Worm (Caenorhabditis elegans) whole organism, late embryonic: ENCODE measurements around the gene F53C3.4.

Experiments used
- C08G9.2 ChIP-seq: sonication (generic microtip); optimal IDR thresholded peaks from 2 replicates; lab custom pipeline; 2016; ENCODE audit warnings: mild to moderate bottlenecking, missing genetic modification characterization, moderate library complexity, missing compliant biosample characterization
- F13H6.1 ChIP-seq: sonication (generic microtip); optimal IDR thresholded peaks from 2 replicates; lab custom pipeline; 2016; ENCODE audit warnings: missing genetic modification characterization, missing compliant biosample characterization
- K02D7.2 ChIP-seq: sonication (generic microtip); optimal IDR thresholded peaks from 2 replicates; lab custom pipeline; 2017; ENCODE audit warnings: mild to moderate bottlenecking, missing genetic modification characterization, missing compliant biosample characterization
- K09A11.1 ChIP-seq: sonication (generic microtip); optimal IDR thresholded peaks from 2 replicates; lab custom pipeline; 2017; ENCODE audit warnings: antibody characterized with exemption, mild to moderate bottlenecking, missing genetic modification characterization, missing compliant biosample characterization; ENCODE audit not compliant: insufficient read depth
- ceh-18 ChIP-seq: sonication (generic microtip); optimal IDR thresholded peaks from 2 replicates; lab custom pipeline; 2016; ENCODE audit warnings: missing genetic modification characterization, missing compliant biosample characterization
- ceh-30 ChIP-seq: fragments of 150-350 bp; optimal IDR thresholded peaks from 2 replicates; lab custom pipeline; 2014; ENCODE audit warnings: missing biosample characterization, missing genetic modification characterization
- ceh-31 ChIP-seq: sonication (generic microtip); optimal IDR thresholded peaks from 2 replicates; lab custom pipeline; 2016; ENCODE audit warnings: missing genetic modification characterization, missing compliant biosample characterization
- ceh-34 ChIP-seq: sonication (generic microtip); optimal IDR thresholded peaks from 2 replicates; lab custom pipeline; 2016; ENCODE audit warnings: mild to moderate bottlenecking, missing genetic modification characterization, missing compliant biosample characterization
- ceh-45 ChIP-seq: fragments of 200-800 bp; sonication (Bioruptor generic); IDR thresholded peaks from 2 replicates; pipeline ENCODE4 v1.3.6; 2022; ENCODE audit warnings: missing genetic modification reagents, missing genetic modification characterization, missing compliant biosample characterization
- ceh-48 ChIP-seq: sonication (generic microtip); optimal IDR thresholded peaks from 2 replicates; lab custom pipeline; 2016; ENCODE audit warnings: missing genetic modification characterization, inconsistent platforms, missing compliant biosample characterization
- fkh-10 ChIP-seq: fragments of 150-350 bp; optimal IDR thresholded peaks from 2 replicates; lab custom pipeline; 2014; ENCODE audit warnings: missing biosample characterization, missing genetic modification reagents, missing genetic modification characterization
- hlh-15 ChIP-seq: sonication (generic microtip); optimal IDR thresholded peaks from 2 replicates; lab custom pipeline; 2016; ENCODE audit warnings: missing genetic modification characterization, missing compliant biosample characterization
- hlh-30 ChIP-seq: sonication (generic microtip); optimal IDR thresholded peaks from 2 replicates; lab custom pipeline; 2017; ENCODE audit warnings: antibody characterized with exemption, missing genetic modification characterization, missing compliant biosample characterization; ENCODE audit not compliant: insufficient read depth
- madf-2 ChIP-seq: sonication (generic microtip); optimal IDR thresholded peaks from 2 replicates; lab custom pipeline; 2017; ENCODE audit warnings: missing genetic modification characterization, missing compliant biosample characterization
- mec-3 ChIP-seq: sonication (generic microtip); optimal IDR thresholded peaks from 2 replicates; lab custom pipeline; 2016; ENCODE audit warnings: borderline replicate concordance, missing genetic modification characterization, missing compliant biosample characterization
- nfya-1 ChIP-seq: sonication (generic microtip); optimal IDR thresholded peaks from 2 replicates; lab custom pipeline; 2017; ENCODE audit warnings: missing genetic modification characterization, mild to moderate bottlenecking, missing compliant biosample characterization, antibody characterized with exemption, moderate library complexity
- pag-3 ChIP-seq: sonication (generic microtip); optimal IDR thresholded peaks from 2 replicates; lab custom pipeline; 2016; ENCODE audit warnings: missing compliant biosample characterization, missing genetic modification characterization, borderline replicate concordance
- pha-2 ChIP-seq: sonication (generic microtip); optimal IDR thresholded peaks from 2 replicates; lab custom pipeline; 2017; ENCODE audit warnings: mild to moderate bottlenecking, missing genetic modification characterization, missing compliant biosample characterization
- pha-4 ChIP-seq: fragments of 150-350 bp; optimal IDR thresholded peaks from 2 replicates; lab custom pipeline; 2018; ENCODE audit warnings: missing biosample characterization, missing genetic modification reagents, missing genetic modification characterization
- ref-2 ChIP-seq: sonication (generic microtip); optimal IDR thresholded peaks from 2 replicates; lab custom pipeline; 2016; ENCODE audit warnings: missing genetic modification characterization, missing compliant biosample characterization
- sdc-2 ChIP-seq: sonication (generic microtip); optimal IDR thresholded peaks from 2 replicates; lab custom pipeline; 2016; ENCODE audit warnings: missing genotype, missing genetic modification characterization, missing compliant biosample characterization
- sox-2 ChIP-seq: fragments of 200-800 bp; sonication (Bioruptor generic); IDR thresholded peaks from 2 replicates; pipeline ENCODE4 v1.3.6; 2022; ENCODE audit warnings: missing genetic modification reagents, missing genetic modification characterization, missing compliant biosample characterization
- tbx-7 ChIP-seq: sonication (generic microtip); optimal IDR thresholded peaks from 2 replicates; lab custom pipeline; 2016; ENCODE audit warnings: missing genotype, missing genetic modification characterization, missing compliant biosample characterization
- unc-3 ChIP-seq, 2 experiments: fragments of 200-800 bp in 1 of 2; sonication (Bioruptor generic) in 1 of 2; sonication (generic microtip) in 1 of 2; conservative IDR thresholded peaks in 1 of 2; optimal IDR thresholded peaks in 1 of 2; 2 replicates each; pipeline versions ENCODE4 v1.3.6 to Lab custom; 2016 to 2022; ENCODE audit warnings: missing compliant biosample characterization in 2 of 2, missing genetic modification characterization in 2 of 2, missing genetic modification reagents in 1 of 2

F53C3.4 gene

DNA sequence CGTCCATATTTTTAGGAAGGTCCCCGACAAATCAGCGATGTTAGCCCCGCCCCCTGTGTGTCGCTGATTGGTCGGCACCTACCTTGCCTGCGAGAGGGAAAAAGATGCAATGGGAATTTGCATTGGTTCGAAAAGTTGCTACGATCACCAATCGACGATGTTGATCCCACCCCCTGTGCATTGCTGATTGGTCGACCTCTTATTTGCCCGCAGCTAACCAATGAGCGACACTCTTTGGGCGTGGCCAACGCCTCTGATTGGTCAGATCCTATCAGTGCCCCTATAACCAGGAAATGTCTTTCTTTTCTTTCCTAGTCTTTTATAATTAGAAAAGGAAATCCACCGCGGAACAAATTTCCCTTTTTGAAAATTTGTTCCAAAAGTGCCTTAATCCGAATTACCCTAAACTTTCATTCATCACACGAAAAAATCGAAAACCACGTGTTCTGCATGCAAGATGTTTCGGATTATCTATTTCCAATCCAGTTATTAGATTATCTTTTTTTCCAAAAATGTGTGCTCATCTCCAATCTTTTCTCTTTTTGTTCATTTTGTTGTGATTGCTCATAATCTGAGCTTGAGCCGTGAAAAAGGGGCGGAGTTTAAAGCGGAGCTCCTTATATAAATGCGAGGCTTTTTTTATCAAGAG is 16.9 kb downstream of the F53C3.4 start:
- TF ChIP-seq mec-3 (tag; lab: Kevin White, UChicago) (no peak), F13H6.1 (tag; lab: Kevin White, UChicago) (no peak), nfya-1 (tag; lab: Kevin White, UChicago) (peak; percentile 92)

DNA sequence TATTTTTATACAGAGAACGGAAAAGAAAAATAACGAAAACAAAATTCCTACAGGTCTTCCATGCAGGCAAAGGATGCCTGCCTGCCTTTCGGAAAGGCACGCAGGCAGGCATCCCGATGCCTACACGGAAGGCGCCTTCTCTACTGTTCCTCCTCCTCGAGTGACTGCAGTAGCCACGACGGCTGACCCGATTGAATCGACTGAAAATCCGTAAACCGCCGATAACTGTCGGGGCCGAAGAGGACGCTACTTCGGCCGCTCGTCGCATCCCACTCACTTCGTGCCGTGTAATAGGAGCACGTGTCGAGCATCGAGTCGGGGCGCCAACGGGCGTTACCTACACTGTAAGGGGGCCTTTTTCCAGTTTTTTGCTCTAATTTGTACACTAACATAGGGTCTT is 19.4 kb downstream of the F53C3.4 start:
- TF ChIP-seq nfya-1 (tag; lab: Kevin White, UChicago) = no peak
- TF ChIP-seq sdc-2 (tag; lab: Kevin White, UChicago) = no peak

DNA sequence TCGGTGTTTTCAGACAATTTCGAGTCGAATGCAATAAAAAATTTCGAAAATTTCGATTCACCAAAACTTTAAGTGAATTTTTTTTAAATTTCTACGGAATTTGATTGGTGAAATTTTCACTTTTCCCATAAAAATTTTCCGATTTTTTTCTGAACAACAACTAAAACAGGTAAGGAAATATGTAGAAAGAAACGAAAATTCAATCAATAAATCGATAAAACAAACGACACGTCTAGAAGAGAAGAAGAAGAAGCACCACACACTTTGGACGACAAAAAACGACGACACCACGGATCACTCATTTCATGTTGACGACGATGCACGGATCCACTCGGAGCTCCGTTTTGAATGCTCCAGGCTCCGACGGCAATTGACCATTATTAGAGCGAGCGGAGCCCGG is 21.5 kb downstream of the F53C3.4 start:
- TF ChIP-seq madf-2 (tag; lab: Kevin White, UChicago) = no peak
- TF ChIP-seq nfya-1 (tag; lab: Kevin White, UChicago) = no peak
- TF ChIP-seq sox-2 = no peak
- TF ChIP-seq pha-4 (tag; lab: Kevin White, UChicago) = no peak
- TF ChIP-seq ceh-30 (tag; lab: Kevin White, UChicago) = no peak
- no peak for TF ChIP-seq hlh-15 (tag; lab: Kevin White, UChicago)
- no peak for TF ChIP-seq pag-3
- TF ChIP-seq ref-2 (tag; lab: Kevin White, UChicago) = no peak
- TF ChIP-seq ceh-48 (tag; lab: Kevin White, UChicago) = no peak
- TF ChIP-seq hlh-30 (tag; lab: Kevin White, UChicago) = no peak
- no peak for TF ChIP-seq C08G9.2 (tag; lab: Kevin White, UChicago)
- TF ChIP-seq tbx-7 (tag; lab: Kevin White, UChicago) = no peak
- no peak for TF ChIP-seq unc-3 (GFP tag; conservative IDR thresholded peaks at IDR 0.05; lab: Robert Waterston, UW)
- TF ChIP-seq unc-3 (tag; optimal IDR thresholded peaks at IDR 0.05; lab: Kevin White, UChicago) = no peak
- TF ChIP-seq, all 69 proteins: peak for 0

- TF ChIP-seq ref-2 (tag; lab: Kevin White, UChicago) (no peak), nfya-1 (tag; lab: Kevin White, UChicago) (peak; percentile 93)
Observed at ce11 chrII:3927943-3928393, 26.8 kb downstream of the F53C3.4 start, which contains the start of gene plpp-1.1. plpp-1.1 (minus strand) TSS chrII:3927993.

ce11 chrII:3929446-3929845 is 28.2 kb downstream of the F53C3.4 start:
- TF ChIP-seq ceh-45 (no peak), nfya-1 (tag; lab: Kevin White, UChicago) (peak; percentile 9)

- TF ChIP-seq ceh-31 (tag; lab: Kevin White, UChicago) (peak; percentile 32), ceh-34 (tag; lab: Kevin White, UChicago) (peak; percentile 12), K02D7.2 (tag; lab: Kevin White, UChicago) (no peak), K09A11.1 (tag; lab: Kevin White, UChicago) (no peak), ceh-18 (tag; lab: Kevin White, UChicago) (peak; percentile 7), nfya-1 (tag; lab: Kevin White, UChicago) (peak; percentile 99)
Observed at ce11 chrII:3930478-3931182, 29.4 kb downstream of the F53C3.4 start.

DNA sequence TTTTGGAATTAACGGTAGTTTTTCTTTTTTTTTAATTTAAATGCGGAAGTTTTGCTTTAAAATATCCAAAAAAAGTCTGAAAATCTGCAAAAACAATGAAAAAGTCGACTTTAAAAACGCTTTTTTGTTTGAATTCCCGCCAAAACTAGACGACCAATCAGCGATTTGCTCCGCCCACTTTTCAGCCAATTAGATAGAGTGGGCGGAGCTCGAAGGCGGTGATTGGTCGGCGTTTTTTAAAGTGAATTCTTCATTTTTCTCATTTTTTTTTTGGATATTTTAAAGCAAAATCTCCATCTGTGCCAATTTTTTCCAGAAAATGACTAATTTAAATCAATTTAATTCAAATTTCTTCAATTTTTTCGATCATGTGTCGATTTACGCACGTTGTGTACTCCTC is 30.0 kb downstream of the F53C3.4 start:
- TF ChIP-seq nfya-1 (tag; lab: Kevin White, UChicago) = peak; percentile 97
- no peak for TF ChIP-seq ceh-45
- TF ChIP-seq pha-2 (tag; lab: Kevin White, UChicago) = no peak
- no peak for TF ChIP-seq fkh-10 (GFP tag; lab: Kevin White, UChicago)
